Worm (Caenorhabditis elegans): Measurements from ENCODE around the gene ugt-2.

Gene ugt-2

ce11 chrV:10381726-10382125 is 16.9 kb upstream of the ugt-2 start, which contains the start of gene abu-1:
abu-1 (minus strand) TSS chrV:10381826.
- TF ChIP-seq nhr-28 (tag; optimal IDR thresholded peaks at IDR 0.05) (no peak), nhr-77 (tag; optimal IDR thresholded peaks at IDR 0.05) (no peak), ceh-16 (tag; optimal IDR thresholded peaks at IDR 0.05) (no peak), nhr-25 (tag; optimal IDR thresholded peaks at IDR 0.05) (no peak), ztf-11 (tag; optimal IDR thresholded peaks at IDR 0.05) (no peak)

ce11 chrV:10382142-10382541 is 16.5 kb upstream of the ugt-2 start, which contains the start of gene pqn-2:
pqn-2 (plus strand) TSS chrV:10382442.
- TF ChIP-seq eor-1 (tag; optimal IDR thresholded peaks at IDR 0.05): no peak

ce11 chrV:10383950-10384349 is 14.7 kb upstream of the ugt-2 start, which contains the start of gene spe-10:
spe-10 (plus strand) TSS chrV:10384250.
- TF ChIP-seq snpc-4 (tag; optimal IDR thresholded peaks at IDR 0.05) (no peak), eor-1 (tag; optimal IDR thresholded peaks at IDR 0.05) (no peak), tbx-2 (tag; optimal IDR thresholded peaks at IDR 0.05) (no peak), hmg-11 (tag; optimal IDR thresholded peaks at IDR 0.05) (no peak), ceh-9 (tag; optimal IDR thresholded peaks at IDR 0.05) (no peak), elt-1 (tag; optimal IDR thresholded peaks at IDR 0.05) (no peak), fkh-10 (GFP tag; optimal IDR thresholded peaks at IDR 0.05) (no peak), nhr-25 (tag; optimal IDR thresholded peaks at IDR 0.05) (no peak), ztf-4 (tag; optimal IDR thresholded peaks at IDR 0.05) (no peak), nhr-43 (tag; optimal IDR thresholded peaks at IDR 0.05; ENCODE audit: poor library complexity, severe bottlenecking) (no peak), pqm-1 (tag; optimal IDR thresholded peaks at IDR 0.05) (no peak), fos-1 (tag; optimal IDR thresholded peaks at IDR 0.05) (no peak), mml-1 (tag; optimal IDR thresholded peaks at IDR 0.05) (no peak), nhr-12 (tag; optimal IDR thresholded peaks at IDR 0.05) (no peak), lin-15B (tag; optimal IDR thresholded peaks at IDR 0.05) (no peak), nhr-67 (tag; optimal IDR thresholded peaks at IDR 0.05) (no peak), nhr-23 (tag; optimal IDR thresholded peaks at IDR 0.05) (no peak), egl-27 (tag; optimal IDR thresholded peaks at IDR 0.05) (no peak), nfya-1 (tag; optimal IDR thresholded peaks at IDR 0.05; ENCODE audit: insufficient read depth) (no peak), fkh-2 (tag; optimal IDR thresholded peaks at IDR 0.05) (no peak)

ce11 chrV:10387412-10387811 is 11.2 kb upstream of the ugt-2 start:
- TF ChIP-seq nhr-12 (tag; optimal IDR thresholded peaks at IDR 0.05) (no peak), fos-1 (tag; optimal IDR thresholded peaks at IDR 0.05) (no peak), ama-1 (optimal IDR thresholded peaks at IDR 0.05) (no peak), nhr-25 (tag; optimal IDR thresholded peaks at IDR 0.05) (peak; percentile 24), elt-1 (tag; optimal IDR thresholded peaks at IDR 0.05) (no peak), elt-3 (tag; optimal IDR thresholded peaks at IDR 0.05) (peak in 1 of 3 experiments; percentile 35), ceh-9 (tag; optimal IDR thresholded peaks at IDR 0.05) (no peak), unc-39 (tag; optimal IDR thresholded peaks at IDR 0.05) (no peak), nhr-23 (tag; optimal IDR thresholded peaks at IDR 0.05) (peak; percentile 24)

- TF ChIP-seq nhr-25 (tag; optimal IDR thresholded peaks at IDR 0.05): no peak
- TF ChIP-seq lin-15B (tag; optimal IDR thresholded peaks at IDR 0.05): no peak
- no peak for TF ChIP-seq fkh-2 (tag; optimal IDR thresholded peaks at IDR 0.05)
- TF ChIP-seq fkh-10 (GFP tag; optimal IDR thresholded peaks at IDR 0.05): no peak
- TF ChIP-seq pqm-1 (tag; optimal IDR thresholded peaks at IDR 0.05): no peak
- TF ChIP-seq ztf-4 (tag; optimal IDR thresholded peaks at IDR 0.05): no peak
- no peak for TF ChIP-seq lsy-12 (tag; optimal IDR thresholded peaks at IDR 0.05)
- no peak for TF ChIP-seq sea-2 (GFP tag; optimal IDR thresholded peaks at IDR 0.05)
- TF ChIP-seq ceh-28 (tag; optimal IDR thresholded peaks at IDR 0.05): no peak
- TF ChIP-seq fos-1 (tag; optimal IDR thresholded peaks at IDR 0.05): no peak
- no peak for TF ChIP-seq R02D3.7 (tag; optimal IDR thresholded peaks at IDR 0.05)
- TF ChIP-seq egl-5 (tag; optimal IDR thresholded peaks at IDR 0.05): no peak
- no peak for TF ChIP-seq nhr-76 (tag; optimal IDR thresholded peaks at IDR 0.05)
- no peak for TF ChIP-seq hmg-11 (tag; optimal IDR thresholded peaks at IDR 0.05)
These were observed 10.3 kb upstream of the ugt-2 start, which contains the start of gene AC3.5 for ce11 chrV:10388318-10388717. AC3.5 (plus strand) TSS chrV:10388527.

ce11 chrV:10393708-10394107 is 4.9 kb upstream of the ugt-2 start:
- TF ChIP-seq egl-27 (tag; optimal IDR thresholded peaks at IDR 0.05) (no peak), nhr-237 (tag; optimal IDR thresholded peaks at IDR 0.05) (no peak), hmg-11 (tag; optimal IDR thresholded peaks at IDR 0.05) (no peak), snpc-4 (tag; optimal IDR thresholded peaks at IDR 0.05) (no peak), R02D3.7 (tag; optimal IDR thresholded peaks at IDR 0.05) (no peak), nhr-12 (tag; optimal IDR thresholded peaks at IDR 0.05) (no peak), fos-1 (tag; optimal IDR thresholded peaks at IDR 0.05) (no peak), pha-4 (tag; optimal IDR thresholded peaks at IDR 0.05) (no peak), nhr-77 (tag; optimal IDR thresholded peaks at IDR 0.05) (no peak), elt-2 (tag; optimal IDR thresholded peaks at IDR 0.05) (no peak), lin-15B (tag; optimal IDR thresholded peaks at IDR 0.05) (no peak), nhr-28 (tag; optimal IDR thresholded peaks at IDR 0.05) (no peak), tbx-2 (tag; optimal IDR thresholded peaks at IDR 0.05) (no peak), nhr-67 (tag; optimal IDR thresholded peaks at IDR 0.05) (no peak), nhr-43 (tag; optimal IDR thresholded peaks at IDR 0.05; ENCODE audit: poor library complexity, severe bottlenecking) (no peak), zag-1 (tag; optimal IDR thresholded peaks at IDR 0.05) (no peak), eor-1 (tag; optimal IDR thresholded peaks at IDR 0.05) (no peak), jun-1 (tag; optimal IDR thresholded peaks at IDR 0.05) (no peak), nhr-23 (tag; optimal IDR thresholded peaks at IDR 0.05) (no peak)
